Worm (Caenorhabditis elegans): ENCODE measurements around the gene hadb-1.

hadb-1 gene

ce11 chrIII:8655412-8655811 is 32.9 kb downstream of the hadb-1 start:
- TF ChIP-seq flt-1 (GFP tag; IDR thresholded peaks at IDR 0.05): no peak
- TF ChIP-seq F13C5.2 (tag; optimal IDR thresholded peaks at IDR 0.05): no peak
- TF ChIP-seq ama-1 (optimal IDR thresholded peaks at IDR 0.05): no peak
- no peak for TF ChIP-seq ceh-36 (tag; optimal IDR thresholded peaks at IDR 0.05)
- TF ChIP-seq tra-4 (tag; optimal IDR thresholded peaks at IDR 0.05): no peak
- no peak for TF ChIP-seq hmg-4 (GFP tag; optimal IDR thresholded peaks at IDR 0.05)
- TF ChIP-seq sea-1 (GFP tag; conservative IDR thresholded peaks at IDR 0.05): no peak
- TF ChIP-seq tbx-37 (GFP tag; conservative IDR thresholded peaks at IDR 0.05): no peak
- TF ChIP-seq scrt-1 (GFP tag; IDR thresholded peaks at IDR 0.05): no peak
- TF ChIP-seq ets-7 (tag; optimal IDR thresholded peaks at IDR 0.05): no peak
- no peak for TF ChIP-seq hmbx-1 (tag; optimal IDR thresholded peaks at IDR 0.05)

ce11 chrIII:8654400-8654980 is 33.8 kb downstream of the hadb-1 start:
- no peak for TF ChIP-seq tbx-11 (GFP tag; IDR thresholded peaks at IDR 0.05)
- no peak for TF ChIP-seq sea-1 (GFP tag; conservative IDR thresholded peaks at IDR 0.05)

ce11 chrIII:8653875-8654386 is 34.4 kb downstream of the hadb-1 start, which contains the start of gene F22B7.9:
TSS of gene F22B7.9 (minus strand) at chrIII:8653925.
- TF ChIP-seq ceh-13 (GFP tag; optimal IDR thresholded peaks at IDR 0.05) (no peak), aly-1 (tag; optimal IDR thresholded peaks at IDR 0.05) (no peak), scrt-1 (GFP tag; IDR thresholded peaks at IDR 0.05) (no peak), hmbx-1 (tag; optimal IDR thresholded peaks at IDR 0.05) (no peak), ets-7 (tag; optimal IDR thresholded peaks at IDR 0.05) (no peak), ceh-36 (tag; optimal IDR thresholded peaks at IDR 0.05) (no peak), sea-1 (GFP tag; conservative IDR thresholded peaks at IDR 0.05) (no peak), tbx-37 (GFP tag; conservative IDR thresholded peaks at IDR 0.05) (no peak), tra-4 (tag; optimal IDR thresholded peaks at IDR 0.05) (no peak), flt-1 (GFP tag; IDR thresholded peaks at IDR 0.05) (no peak), F13C5.2 (tag; optimal IDR thresholded peaks at IDR 0.05) (no peak)

- TF ChIP-seq ets-7 (tag; optimal IDR thresholded peaks at IDR 0.05): no peak
These were observed 34.8 kb downstream of the hadb-1 start for ce11 chrIII:8653457-8653856.

ce11 chrIII:8652922-8653321 is 35.4 kb downstream of the hadb-1 start:
- TF ChIP-seq hmg-4 (GFP tag; optimal IDR thresholded peaks at IDR 0.05): peak; percentile 68
- TF ChIP-seq flt-1 (GFP tag; IDR thresholded peaks at IDR 0.05): peak; percentile 72
- TF ChIP-seq hmbx-1 (tag; optimal IDR thresholded peaks at IDR 0.05): peak; percentile 24
- 0 out of 2 replicates have a peak, but pooled peaks have one; percentile 56 for TF ChIP-seq sea-1 (GFP tag; conservative IDR thresholded peaks at IDR 0.05)
- TF ChIP-seq tbx-37 (GFP tag; conservative IDR thresholded peaks at IDR 0.05): no peak
- TF ChIP-seq ceh-36 (tag; optimal IDR thresholded peaks at IDR 0.05): peak; percentile 19
- peak; percentile 80 for TF ChIP-seq pes-1 (GFP tag; IDR thresholded peaks at IDR 0.05)
- peak; percentile 63; the same call in 1 of the 2 replicates for TF ChIP-seq scrt-1 (GFP tag; IDR thresholded peaks at IDR 0.05)
- peak; percentile 43 for TF ChIP-seq F13C5.2 (tag; optimal IDR thresholded peaks at IDR 0.05)
- peak; percentile 35 for TF ChIP-seq hnd-1 (tag; optimal IDR thresholded peaks at IDR 0.05)
- peak; percentile 47 for TF ChIP-seq ceh-13 (GFP tag; optimal IDR thresholded peaks at IDR 0.05)
- no peak for TF ChIP-seq ama-1 (optimal IDR thresholded peaks at IDR 0.05)
- TF ChIP-seq tbx-11 (GFP tag; IDR thresholded peaks at IDR 0.05): peak; percentile 70; the same call in 1 of the 2 replicates
- peak; percentile 21 for TF ChIP-seq B0310.2 (tag; optimal IDR thresholded peaks at IDR 0.05)
- TF ChIP-seq tra-4 (tag; optimal IDR thresholded peaks at IDR 0.05): no peak

ce11 chrIII:8652112-8652694 is 36.1 kb downstream of the hadb-1 start:
- TF ChIP-seq pes-1 (GFP tag; IDR thresholded peaks at IDR 0.05) (no peak), ets-7 (tag; optimal IDR thresholded peaks at IDR 0.05) (no peak), ceh-36 (tag; optimal IDR thresholded peaks at IDR 0.05) (no peak), tbx-11 (GFP tag; IDR thresholded peaks at IDR 0.05) (no peak), B0310.2 (tag; optimal IDR thresholded peaks at IDR 0.05) (no peak), hmg-4 (GFP tag; optimal IDR thresholded peaks at IDR 0.05) (no peak), F13C5.2 (tag; optimal IDR thresholded peaks at IDR 0.05) (no peak), ceh-13 (GFP tag; optimal IDR thresholded peaks at IDR 0.05) (no peak), flt-1 (GFP tag; IDR thresholded peaks at IDR 0.05) (no peak), scrt-1 (GFP tag; IDR thresholded peaks at IDR 0.05) (no peak), aly-1 (tag; optimal IDR thresholded peaks at IDR 0.05) (no peak), tra-4 (tag; optimal IDR thresholded peaks at IDR 0.05) (no peak), tbx-37 (GFP tag; conservative IDR thresholded peaks at IDR 0.05) (no peak), hmbx-1 (tag; optimal IDR thresholded peaks at IDR 0.05) (no peak), hnd-1 (tag; optimal IDR thresholded peaks at IDR 0.05) (no peak), sea-1 (GFP tag; conservative IDR thresholded peaks at IDR 0.05) (no peak), ama-1 (optimal IDR thresholded peaks at IDR 0.05) (no peak)

- TF ChIP-seq pes-1 (GFP tag; IDR thresholded peaks at IDR 0.05): peak; percentile 91
- peak; percentile 74 for TF ChIP-seq tbx-11 (GFP tag; IDR thresholded peaks at IDR 0.05)
- peak; percentile 90 for TF ChIP-seq scrt-1 (GFP tag; IDR thresholded peaks at IDR 0.05)
- TF ChIP-seq hmbx-1 (tag; optimal IDR thresholded peaks at IDR 0.05): peak; percentile 48
- peak; percentile 85 for TF ChIP-seq hmg-4 (GFP tag; optimal IDR thresholded peaks at IDR 0.05)
- peak; percentile 69 for TF ChIP-seq ceh-13 (GFP tag; optimal IDR thresholded peaks at IDR 0.05)
- peak; percentile 79 for TF ChIP-seq ceh-36 (tag; optimal IDR thresholded peaks at IDR 0.05)
- TF ChIP-seq ama-1 (optimal IDR thresholded peaks at IDR 0.05): no peak
- TF ChIP-seq aly-1 (tag; optimal IDR thresholded peaks at IDR 0.05): peak; percentile 88
- TF ChIP-seq tra-4 (tag; optimal IDR thresholded peaks at IDR 0.05): peak; percentile 59
- TF ChIP-seq sea-1 (GFP tag; conservative IDR thresholded peaks at IDR 0.05): peak; percentile 89
- TF ChIP-seq tbx-37 (GFP tag; conservative IDR thresholded peaks at IDR 0.05): peak; percentile 80; the same call in 1 of the 2 replicates
- TF ChIP-seq flt-1 (GFP tag; IDR thresholded peaks at IDR 0.05): peak; percentile 87
- peak; percentile 45 for TF ChIP-seq B0310.2 (tag; optimal IDR thresholded peaks at IDR 0.05)
- TF ChIP-seq ets-7 (tag; optimal IDR thresholded peaks at IDR 0.05): peak; percentile 58
- TF ChIP-seq hnd-1 (tag; optimal IDR thresholded peaks at IDR 0.05): peak; percentile 60
- TF ChIP-seq F13C5.2 (tag; optimal IDR thresholded peaks at IDR 0.05): peak; percentile 87
These were observed 38.0 kb downstream of the hadb-1 start, which contains the start of gene flp-23 for ce11 chrIII:8650235-8650817. TSS of gene flp-23 (plus strand) at chrIII:8650767.
